Worm (Caenorhabditis elegans): Measurements from ENCODE around the gene AH9.1.
A peak's percentile ranks its signal among the peaks of the same experiment; 100 is the strongest.

AH9.1 gene

ce11 chrX:2213400-2214362 lies 33.1 kb downstream of the AH9.1 start:
- no peak for TF ChIP-seq T22C8.4 (GFP tag; IDR thresholded peaks at IDR 0.05)
- 0 out of 2 replicates have a peak, but pooled peaks have one; percentile 13 for TF ChIP-seq ztf-23 (GFP tag; IDR thresholded peaks at IDR 0.05)

ce11 chrX:2212712-2213111 lies 34.1 kb downstream of the AH9.1 start:
- no peak for TF ChIP-seq med-1 (GFP tag; optimal IDR thresholded peaks at IDR 0.05; ENCODE audit: insufficient read depth)
- TF ChIP-seq ztf-23 (GFP tag; IDR thresholded peaks at IDR 0.05) = no peak
- TF ChIP-seq flt-1 (GFP tag; IDR thresholded peaks at IDR 0.05) = no peak
- no peak for TF ChIP-seq klf-2 (GFP tag; conservative IDR thresholded peaks at IDR 0.05)
- no peak for TF ChIP-seq cog-1 (tag; optimal IDR thresholded peaks at IDR 0.05)
- no peak for TF ChIP-seq T22C8.4 (GFP tag; IDR thresholded peaks at IDR 0.05)
- TF ChIP-seq ref-1 (GFP tag; conservative IDR thresholded peaks at IDR 0.05) = no peak
- no peak for TF ChIP-seq ztf-29 (GFP tag; IDR thresholded peaks at IDR 0.05)

- TF ChIP-seq ztf-29 (GFP tag; IDR thresholded peaks at IDR 0.05) (no peak), cog-1 (tag; optimal IDR thresholded peaks at IDR 0.05) (no peak), med-1 (GFP tag; optimal IDR thresholded peaks at IDR 0.05; ENCODE audit: insufficient read depth) (no peak), T22C8.4 (GFP tag; IDR thresholded peaks at IDR 0.05) (no peak)
Observed at ce11 chrX:2212141-2212540, 34.7 kb downstream of the AH9.1 start.

DNA sequence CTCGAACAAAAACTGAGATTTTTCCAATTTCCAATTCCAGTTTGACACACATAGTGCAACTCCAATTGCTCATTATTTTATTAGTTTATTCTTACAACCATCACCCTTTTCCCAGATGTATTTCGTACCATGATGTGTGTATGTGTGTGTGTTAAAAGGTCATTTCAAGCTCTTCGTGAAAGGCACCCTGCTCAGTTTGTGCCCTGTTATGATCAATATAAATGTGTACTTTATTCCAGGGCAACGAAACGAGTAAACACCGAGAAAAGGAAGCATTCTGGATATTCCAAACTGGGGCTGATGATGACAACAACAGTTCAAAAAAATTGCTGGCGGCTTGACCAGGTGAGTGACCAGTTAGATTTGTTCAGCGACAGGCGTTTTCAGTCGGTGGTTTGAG lies 36.1 kb downstream of the AH9.1 start, which contains the start of gene peb-1:
Gene peb-1 (plus strand): TSS at position 301 of the 400 bp plus-strand sequence.
- TF ChIP-seq ztf-29 (GFP tag; IDR thresholded peaks at IDR 0.05) (no peak), cog-1 (tag; optimal IDR thresholded peaks at IDR 0.05) (no peak), ref-1 (GFP tag; conservative IDR thresholded peaks at IDR 0.05) (no peak), tab-1 (GFP tag; IDR thresholded peaks at IDR 0.05) (no peak), ztf-23 (GFP tag; IDR thresholded peaks at IDR 0.05) (no peak), med-1 (GFP tag; optimal IDR thresholded peaks at IDR 0.05; ENCODE audit: insufficient read depth) (no peak), T22C8.4 (GFP tag; IDR thresholded peaks at IDR 0.05) (no peak), flt-1 (GFP tag; IDR thresholded peaks at IDR 0.05) (no peak), klf-2 (GFP tag; conservative IDR thresholded peaks at IDR 0.05) (no peak)

DNA sequence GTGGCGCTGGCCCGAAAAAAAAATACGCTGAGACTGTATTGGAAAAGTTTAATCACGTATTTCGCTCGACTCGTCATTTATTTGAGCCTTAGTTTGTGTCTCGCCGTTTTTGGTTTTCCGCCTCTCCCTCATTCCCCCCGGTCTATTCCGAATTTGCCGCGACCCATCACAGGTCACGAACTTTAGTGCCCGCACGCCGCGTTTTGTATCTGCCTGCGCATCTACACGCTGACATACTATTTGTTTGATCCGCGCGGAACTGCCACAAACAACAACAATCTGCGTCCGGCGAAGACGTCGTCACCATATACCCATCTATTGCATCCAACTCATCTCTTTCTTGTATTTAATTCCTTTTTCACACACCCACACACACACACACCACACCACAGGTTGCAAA lies 36.6 kb downstream of the AH9.1 start:
- TF ChIP-seq ztf-29 (GFP tag; IDR thresholded peaks at IDR 0.05) (no peak), cog-1 (tag; optimal IDR thresholded peaks at IDR 0.05) (no peak), med-1 (GFP tag; optimal IDR thresholded peaks at IDR 0.05; ENCODE audit: insufficient read depth) (no peak), klf-2 (GFP tag; conservative IDR thresholded peaks at IDR 0.05) (no peak), ref-1 (GFP tag; conservative IDR thresholded peaks at IDR 0.05) (no peak), tab-1 (GFP tag; IDR thresholded peaks at IDR 0.05) (no peak), ztf-23 (GFP tag; IDR thresholded peaks at IDR 0.05) (no peak), T22C8.4 (GFP tag; IDR thresholded peaks at IDR 0.05) (no peak), flt-1 (GFP tag; IDR thresholded peaks at IDR 0.05) (no peak)

ce11 chrX:2208391-2208790 lies 38.4 kb downstream of the AH9.1 start:
- TF ChIP-seq klf-2 (GFP tag; conservative IDR thresholded peaks at IDR 0.05) = no peak
- TF ChIP-seq cog-1 (tag; optimal IDR thresholded peaks at IDR 0.05) = no peak
- no peak for TF ChIP-seq ztf-29 (GFP tag; IDR thresholded peaks at IDR 0.05)

- TF ChIP-seq ztf-29 (GFP tag; IDR thresholded peaks at IDR 0.05) = no peak
- no peak for TF ChIP-seq med-1 (GFP tag; optimal IDR thresholded peaks at IDR 0.05; ENCODE audit: insufficient read depth)
- TF ChIP-seq ztf-23 (GFP tag; IDR thresholded peaks at IDR 0.05) = no peak
- TF ChIP-seq tab-1 (GFP tag; IDR thresholded peaks at IDR 0.05) = no peak
- no peak for TF ChIP-seq cog-1 (tag; optimal IDR thresholded peaks at IDR 0.05)
- TF ChIP-seq T22C8.4 (GFP tag; IDR thresholded peaks at IDR 0.05) = no peak
- no peak for TF ChIP-seq ref-1 (GFP tag; conservative IDR thresholded peaks at IDR 0.05)
- no peak for TF ChIP-seq flt-1 (GFP tag; IDR thresholded peaks at IDR 0.05)
- TF ChIP-seq klf-2 (GFP tag; conservative IDR thresholded peaks at IDR 0.05) = no peak
Observed at ce11 chrX:2204963-2205362, 41.8 kb downstream of the AH9.1 start, which contains the start of gene T24C12.4. Gene T24C12.4, minus strand, starts transcription at chrX:2205063.

- no peak for TF ChIP-seq ztf-29 (GFP tag; IDR thresholded peaks at IDR 0.05)
Observed at ce11 chrX:2203760-2204159, 43.0 kb downstream of the AH9.1 start, which contains the start of gene T24C12.3. Gene T24C12.3, minus strand, starts transcription at chrX:2203893.

DNA sequence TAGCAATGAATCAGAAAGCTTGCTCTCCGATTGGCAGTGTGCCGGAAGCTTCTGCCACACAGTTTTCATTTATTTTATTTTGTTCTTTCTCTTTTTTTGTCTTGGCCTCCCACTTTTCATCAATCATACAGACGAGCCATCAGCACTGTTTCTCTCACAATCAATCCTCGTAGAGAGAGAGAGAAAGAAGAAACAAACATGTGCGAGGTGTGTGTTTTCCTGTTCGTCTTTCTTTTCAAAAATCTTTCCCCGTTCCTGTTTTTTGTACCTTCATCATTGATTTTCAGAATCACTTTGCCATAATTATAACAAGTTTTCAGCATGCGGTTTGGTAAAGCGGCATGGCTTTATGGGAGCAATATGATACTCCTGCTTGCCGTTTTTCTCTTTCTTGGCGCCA lies 47.7 kb downstream of the AH9.1 start, which contains the start of gene T24C12.1:
Gene T24C12.1 (plus strand): TSS at position 301 of the 400 bp plus-strand sequence.
- TF ChIP-seq ztf-23 (GFP tag; IDR thresholded peaks at IDR 0.05) = no peak
- no peak for TF ChIP-seq klf-2 (GFP tag; conservative IDR thresholded peaks at IDR 0.05)

DNA sequence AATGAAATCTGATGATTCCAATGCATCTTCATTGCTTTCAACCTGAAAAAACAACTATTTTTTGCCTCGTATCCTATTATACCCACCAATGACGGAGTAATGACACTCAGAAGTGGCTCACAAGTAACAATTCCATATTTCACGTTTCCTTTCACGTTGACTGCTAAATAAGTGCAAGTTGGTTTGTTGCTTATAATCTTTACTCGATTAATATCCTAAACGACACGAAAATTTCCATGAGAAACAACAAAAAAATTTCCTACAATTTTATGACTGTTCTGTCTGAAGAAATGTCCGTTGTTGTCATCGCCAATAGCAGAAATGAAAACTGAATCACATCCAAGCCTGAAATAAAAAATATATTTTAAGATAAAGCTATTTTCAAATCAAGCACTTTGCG lies 49.4 kb downstream of the AH9.1 start:
- TF ChIP-seq cog-1 (tag; optimal IDR thresholded peaks at IDR 0.05) (no peak), tab-1 (GFP tag; IDR thresholded peaks at IDR 0.05) (no peak), flt-1 (GFP tag; IDR thresholded peaks at IDR 0.05) (no peak), ztf-29 (GFP tag; IDR thresholded peaks at IDR 0.05) (no peak), klf-2 (GFP tag; conservative IDR thresholded peaks at IDR 0.05) (no peak), ref-1 (GFP tag; conservative IDR thresholded peaks at IDR 0.05) (no peak), ztf-23 (GFP tag; IDR thresholded peaks at IDR 0.05) (no peak), T22C8.4 (GFP tag; IDR thresholded peaks at IDR 0.05) (no peak), med-1 (GFP tag; optimal IDR thresholded peaks at IDR 0.05; ENCODE audit: insufficient read depth) (no peak)
